Worm (Caenorhabditis elegans): Measurements from ENCODE around the gene T27A8.3.
"Not testable (repeated sequence)": the region's sequence is repeated elsewhere in the genome, so short reads cannot be mapped to it uniquely, and the experiment has no call there.

Gene T27A8.3

DNA sequence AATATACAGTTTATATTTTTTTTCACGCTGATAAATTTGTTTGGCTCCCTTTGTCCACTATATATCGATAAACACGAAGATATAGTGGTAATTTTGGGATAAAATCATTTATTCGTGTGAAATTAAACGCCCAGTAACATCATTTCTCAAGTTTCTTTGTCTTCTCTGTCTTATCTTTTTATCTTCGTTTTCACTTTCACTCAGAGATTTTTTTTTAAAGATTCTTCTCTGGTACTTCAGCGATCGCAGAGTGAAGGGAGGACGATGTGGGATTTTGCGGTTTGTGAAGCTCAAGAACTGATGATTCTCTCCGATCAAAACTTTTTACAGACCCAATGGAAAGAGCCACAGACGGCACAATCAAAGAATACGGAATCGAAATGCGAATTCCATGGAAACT is at the start of gene T27A8.3:
Gene T27A8.3, plus strand, starts transcription at position 301 of the 400 bp plus-strand sequence.
- not testable (repeated sequence) for TF ChIP-seq unc-62 (GFP tag; optimal IDR thresholded peaks at IDR 0.05)

DNA sequence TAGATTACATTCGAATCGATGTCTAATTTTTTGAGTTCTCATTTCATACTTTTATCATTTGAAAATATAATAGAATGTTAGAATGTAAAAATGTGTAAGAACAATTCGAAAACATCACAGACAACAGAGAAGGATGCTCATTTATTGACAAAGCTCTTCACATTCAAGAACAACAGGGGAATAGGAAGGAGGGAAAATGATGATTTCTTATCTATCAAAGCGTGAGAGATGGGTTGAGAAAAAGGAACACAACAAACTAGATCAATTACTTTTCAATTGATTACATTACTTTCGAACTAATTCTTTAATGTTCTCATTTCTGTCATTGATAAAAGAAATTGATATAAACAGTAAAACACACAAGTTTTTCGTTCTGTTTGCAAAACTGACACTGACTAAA is 45.7 kb upstream of the T27A8.3 start, which contains the start of the genes VB0395L.1 and nhx-1:
Gene VB0395L.1, minus strand, starts transcription at position 186 of the 400 bp plus-strand sequence.
Gene nhx-1, plus strand, starts transcription at position 326 of the 400 bp plus-strand sequence.
- no peak for TF ChIP-seq unc-62 (GFP tag; optimal IDR thresholded peaks at IDR 0.05)

DNA sequence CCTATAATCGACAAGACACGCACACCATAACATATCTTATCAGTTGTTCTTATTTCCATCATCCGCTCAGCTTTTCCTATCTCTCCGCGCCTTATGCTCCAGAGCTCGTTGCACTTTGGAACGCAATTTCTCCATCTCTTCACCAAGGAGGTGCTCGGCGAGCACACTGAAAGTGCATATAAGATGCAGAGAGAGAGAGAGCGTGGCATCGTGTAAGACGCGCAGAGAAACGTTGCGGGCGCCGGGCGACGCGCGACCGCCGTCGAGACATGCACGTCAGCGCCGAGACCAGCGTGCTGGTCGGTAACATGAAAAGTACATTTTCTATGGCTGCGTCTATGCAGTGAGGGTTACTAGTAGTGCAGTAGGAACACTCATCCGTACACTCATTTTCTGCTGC is 37.9 kb upstream of the T27A8.3 start:
- TF ChIP-seq unc-62 (GFP tag; optimal IDR thresholded peaks at IDR 0.05) = no peak

DNA sequence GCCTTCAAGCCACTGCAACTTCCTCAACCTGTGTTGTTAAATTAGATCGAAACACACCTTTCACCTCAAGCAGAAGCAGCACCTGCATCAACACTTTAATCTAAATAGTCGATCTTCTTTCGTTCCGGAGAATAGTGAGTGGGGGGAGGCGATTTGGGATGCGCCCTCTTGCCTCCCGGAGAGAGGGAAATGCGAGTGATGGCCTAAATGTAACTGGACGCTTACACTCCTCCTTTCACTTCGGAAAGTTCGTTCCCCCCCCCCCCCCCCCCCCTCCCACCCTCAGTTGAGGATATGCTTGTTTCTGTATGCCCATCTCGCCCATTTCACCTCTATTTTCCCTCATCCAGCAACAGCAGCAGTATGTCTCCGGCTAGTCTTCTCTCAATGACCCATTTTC is 33.5 kb upstream of the T27A8.3 start:
- no peak for TF ChIP-seq unc-62 (GFP tag; optimal IDR thresholded peaks at IDR 0.05)

DNA sequence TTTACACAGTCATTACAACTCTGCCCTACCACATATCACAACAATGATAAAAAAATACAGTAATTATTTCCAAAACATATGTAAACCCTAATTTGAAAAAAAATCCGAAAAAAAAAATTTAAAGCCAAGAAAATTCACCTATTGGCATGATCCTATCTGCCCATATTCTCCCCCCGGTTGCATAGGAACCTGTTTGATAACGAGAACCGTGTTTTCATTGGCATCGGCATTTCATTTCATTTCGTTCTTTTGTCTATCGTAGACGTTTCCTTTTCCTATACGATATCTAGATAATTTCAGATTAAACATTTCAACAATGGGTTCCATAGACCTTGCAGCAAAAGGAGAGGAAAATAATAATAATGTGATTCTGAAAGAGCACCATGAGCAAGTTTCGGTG is 32.0 kb upstream of the T27A8.3 start, which contains the start of gene mboa-1:
Gene mboa-1, plus strand, starts transcription at position 301 of the 400 bp plus-strand sequence.
- TF ChIP-seq unc-62 (GFP tag; optimal IDR thresholded peaks at IDR 0.05) = no peak

DNA sequence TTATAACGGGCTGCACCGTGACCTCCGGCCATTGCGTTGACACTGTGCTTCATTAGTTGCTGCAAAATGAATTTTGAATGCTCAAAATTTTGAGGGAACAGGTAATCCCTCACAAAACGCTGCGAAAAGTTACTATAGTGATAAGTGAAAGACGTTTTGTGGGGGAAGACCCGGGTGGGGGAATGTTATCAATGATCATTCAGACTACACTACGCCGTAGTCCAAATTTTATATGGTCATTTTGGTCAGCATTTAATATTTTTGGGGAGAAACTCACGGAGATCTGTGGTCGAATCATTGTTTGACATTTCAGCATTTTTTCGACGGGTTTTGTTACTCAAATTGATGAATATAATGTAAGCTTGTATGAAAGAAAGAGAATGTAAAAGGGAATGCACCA is 23.3 kb upstream of the T27A8.3 start:
- TF ChIP-seq unc-62 (GFP tag; optimal IDR thresholded peaks at IDR 0.05) = no peak

DNA sequence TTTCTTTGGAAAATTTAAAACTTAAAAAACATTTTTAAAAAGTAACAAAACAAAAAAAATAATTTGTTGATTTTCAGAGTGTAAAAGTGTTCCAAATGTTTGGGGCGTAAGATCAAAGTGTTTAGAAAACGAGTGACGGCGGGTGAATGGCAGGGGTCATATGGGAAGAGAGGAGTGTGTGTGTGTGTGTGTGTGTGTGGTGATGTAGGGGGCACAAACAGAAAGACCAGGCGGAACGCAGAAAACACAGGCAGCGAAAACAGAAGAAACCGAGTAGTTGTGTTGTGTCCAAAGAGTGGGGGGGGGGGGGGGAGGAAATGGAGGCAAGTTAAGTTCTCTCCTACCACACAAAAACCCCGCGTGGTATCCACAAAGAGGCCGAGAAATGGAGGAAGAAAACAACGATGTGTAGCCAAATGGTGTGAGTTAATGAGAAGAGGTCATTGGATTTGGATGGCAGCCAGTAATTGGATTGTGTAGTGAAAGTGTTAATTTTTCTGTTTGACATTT is 22.2 kb upstream of the T27A8.3 start, which contains the start of gene B0395.3:
Gene B0395.3, minus strand, starts transcription at position 51 of the 510 bp plus-strand sequence.
- no peak for TF ChIP-seq unc-62 (GFP tag; optimal IDR thresholded peaks at IDR 0.05)

DNA sequence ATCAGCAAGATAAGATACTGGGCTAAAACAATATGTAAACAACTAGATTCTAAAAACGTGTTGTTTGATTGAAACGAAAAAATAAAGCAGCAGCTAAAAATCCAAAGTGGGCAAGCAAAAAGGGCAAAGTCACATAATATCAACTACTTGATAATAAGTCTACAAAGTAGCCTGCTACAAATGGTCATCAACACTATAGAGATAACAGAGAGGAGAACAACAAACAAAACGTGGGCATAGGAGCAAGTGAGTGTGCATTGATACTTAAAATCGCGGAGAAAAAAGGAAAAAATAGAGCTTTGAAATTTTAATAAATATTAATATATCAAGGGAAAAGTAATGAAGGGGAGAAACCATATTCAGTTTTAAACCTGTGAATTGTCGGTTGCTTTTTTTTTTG is 20.7 kb upstream of the T27A8.3 start:
- TF ChIP-seq unc-62 (GFP tag; optimal IDR thresholded peaks at IDR 0.05) = no peak

DNA sequence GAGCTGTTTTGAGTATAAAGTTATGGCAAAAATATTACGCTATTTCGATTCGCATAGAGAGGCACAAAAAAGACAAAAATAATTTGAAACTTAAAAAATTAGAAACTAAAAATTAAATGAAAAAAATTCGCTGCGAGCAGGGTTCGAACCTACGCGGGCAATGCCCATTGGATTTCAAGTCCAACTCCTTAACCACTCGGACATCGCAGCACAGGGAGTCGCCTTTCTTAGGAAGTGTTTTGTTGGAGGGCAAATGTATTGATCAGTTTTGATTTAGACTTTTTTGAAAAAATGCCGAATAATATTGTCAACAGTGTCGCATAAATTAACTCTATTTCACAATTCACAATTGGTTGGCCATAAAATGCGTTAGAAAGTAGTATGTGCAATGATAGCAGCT is 20.0 kb upstream of the T27A8.3 start:
- no peak for TF ChIP-seq unc-62 (GFP tag; optimal IDR thresholded peaks at IDR 0.05)

DNA sequence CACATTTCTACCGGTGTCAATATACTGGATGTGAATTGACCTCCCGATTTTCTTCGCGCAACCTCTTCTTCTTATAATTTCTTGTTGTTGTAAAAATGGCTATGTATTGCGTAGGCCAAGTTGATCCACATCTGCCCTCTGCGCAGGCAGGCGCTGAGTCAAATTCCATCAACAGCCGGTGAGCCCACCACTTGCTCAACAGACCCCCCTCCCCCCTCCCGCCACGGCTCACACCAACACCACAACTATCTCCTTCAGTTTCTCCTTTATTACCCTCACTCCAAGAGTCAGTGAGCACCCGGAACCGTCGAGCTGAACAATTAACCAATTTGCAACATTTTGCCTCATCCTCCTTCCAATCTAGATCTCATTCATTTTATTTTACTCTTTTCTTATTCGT is 18.2 kb upstream of the T27A8.3 start:
- no peak for TF ChIP-seq unc-62 (GFP tag; optimal IDR thresholded peaks at IDR 0.05)

DNA sequence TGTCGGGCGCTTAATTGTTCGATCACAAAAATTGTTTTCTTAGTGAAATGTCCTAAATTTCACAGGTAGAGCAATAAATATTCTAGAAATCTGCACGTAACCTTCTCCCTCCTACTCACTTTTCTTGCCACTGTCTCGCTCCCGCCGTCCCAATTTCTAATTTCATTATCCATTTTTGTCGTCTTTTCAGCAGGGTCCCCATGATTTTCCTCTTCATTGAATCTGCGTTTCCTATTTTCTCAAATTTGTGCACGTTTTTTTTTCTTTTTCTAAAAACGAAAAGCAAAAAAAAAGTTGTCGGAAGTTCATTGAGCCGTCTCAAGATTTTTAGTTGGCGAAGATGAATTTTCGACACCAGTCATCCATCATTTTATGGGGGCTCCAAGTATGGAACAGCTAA is 16.1 kb upstream of the T27A8.3 start:
- TF ChIP-seq unc-62 (GFP tag; optimal IDR thresholded peaks at IDR 0.05) = no peak

DNA sequence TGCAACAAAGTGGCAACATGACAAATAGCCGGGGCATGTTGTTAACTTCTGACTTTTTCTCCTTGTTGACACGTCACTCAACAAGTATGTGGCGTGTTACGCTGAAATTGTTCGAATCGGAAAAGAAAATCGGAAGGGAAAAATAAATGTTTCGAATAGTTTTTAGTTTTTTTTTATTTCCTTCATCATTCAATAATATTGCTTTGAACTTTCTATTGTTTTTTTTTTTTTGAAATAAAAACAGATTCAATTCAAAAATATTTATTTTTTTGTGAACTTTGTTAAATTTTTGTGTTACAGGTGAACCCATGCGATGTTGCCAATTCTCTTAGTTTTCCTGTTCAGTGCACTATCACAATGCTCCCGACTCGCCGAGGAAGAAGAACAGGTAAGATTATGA is 12.9 kb upstream of the T27A8.3 start, which contains the start of gene cpd-2:
Gene cpd-2, plus strand, starts transcription at position 301 of the 400 bp plus-strand sequence.
- no peak for TF ChIP-seq unc-62 (GFP tag; optimal IDR thresholded peaks at IDR 0.05)

DNA sequence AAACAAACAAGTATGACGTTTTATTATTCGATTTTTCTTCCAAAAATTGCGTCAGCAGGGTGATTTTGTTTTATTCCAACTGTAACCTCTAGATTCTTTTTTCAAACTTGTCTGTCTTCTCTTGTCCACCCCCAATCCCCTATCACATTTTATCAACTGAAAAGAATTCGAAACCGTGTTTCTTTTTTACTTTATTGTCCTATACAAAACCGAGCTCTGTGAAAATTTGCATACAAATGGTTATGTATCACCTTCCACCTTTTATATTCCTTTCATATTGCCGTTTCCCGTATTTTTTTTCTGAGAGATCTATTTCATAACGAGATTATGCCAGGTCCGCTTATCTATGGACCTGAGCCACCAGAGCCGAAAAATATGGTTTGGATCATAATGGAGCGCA is 7.2 kb upstream of the T27A8.3 start, which contains the start of gene T27A8.7:
Gene T27A8.7, plus strand, starts transcription at position 301 of the 400 bp plus-strand sequence.
- TF ChIP-seq unc-62 (GFP tag; optimal IDR thresholded peaks at IDR 0.05) = no peak

DNA sequence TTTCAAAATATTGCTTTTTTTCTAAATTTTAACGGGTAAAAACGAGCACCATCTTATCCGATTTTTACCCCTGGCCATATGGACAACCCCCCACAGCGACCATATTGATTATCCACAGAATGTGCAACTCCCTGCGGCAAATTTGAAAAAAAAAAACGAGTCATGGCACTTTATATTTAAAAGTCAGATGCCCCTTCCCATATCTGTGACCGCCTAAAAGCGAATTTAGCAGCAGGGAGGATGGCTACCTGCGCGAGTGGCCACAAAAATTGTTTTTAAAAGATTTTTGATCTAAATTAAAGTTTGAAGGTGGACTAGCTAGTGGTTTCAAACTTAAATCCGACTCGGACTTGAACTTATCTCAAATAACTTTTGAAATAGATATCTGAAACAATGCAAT is 6.1 kb upstream of the T27A8.3 start:
- peak; percentile 45 for TF ChIP-seq unc-62 (GFP tag; optimal IDR thresholded peaks at IDR 0.05)

DNA sequence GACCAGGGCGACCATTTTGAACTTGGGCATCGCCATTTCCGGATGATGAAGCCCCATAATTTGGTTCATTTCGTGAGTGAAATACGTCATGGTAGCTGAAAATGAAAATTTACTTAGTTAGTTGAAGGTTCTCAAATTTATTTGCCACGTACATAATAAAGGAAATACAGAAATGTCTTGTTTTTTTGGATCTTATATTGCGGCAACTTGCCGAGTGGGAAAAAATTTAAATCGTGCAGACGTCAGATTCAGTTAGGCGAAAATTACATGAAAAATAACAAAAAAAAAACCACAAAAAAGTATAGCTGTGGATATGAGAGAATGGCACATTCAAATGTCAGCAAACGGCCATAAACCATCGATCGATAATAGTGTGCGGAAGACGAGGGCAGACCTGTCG is 3.6 kb upstream of the T27A8.3 start, which contains the start of gene T27A8.2:
Gene T27A8.2, minus strand, starts transcription at position 101 of the 400 bp plus-strand sequence.
- no peak for TF ChIP-seq unc-62 (GFP tag; optimal IDR thresholded peaks at IDR 0.05)

DNA sequence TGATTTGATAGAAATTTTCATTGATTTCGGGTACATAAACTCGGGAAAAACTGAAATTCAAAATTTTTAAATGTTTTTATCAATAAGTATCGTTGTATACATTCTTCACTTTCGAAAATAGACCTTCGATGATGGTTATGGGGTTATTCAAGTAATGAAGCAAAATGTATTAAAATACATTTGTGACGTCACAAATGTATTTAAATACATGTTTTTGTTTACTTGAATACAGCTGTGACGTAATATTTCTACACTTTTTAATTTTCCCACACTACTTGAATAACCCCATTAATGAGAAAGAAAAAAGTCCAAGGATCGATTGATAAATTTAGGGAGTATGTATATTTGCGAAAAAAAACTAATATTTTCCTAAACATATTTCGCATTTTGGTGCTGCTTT is 5.5 kb downstream of the T27A8.3 start:
- no peak for TF ChIP-seq unc-62 (GFP tag; optimal IDR thresholded peaks at IDR 0.05)

DNA sequence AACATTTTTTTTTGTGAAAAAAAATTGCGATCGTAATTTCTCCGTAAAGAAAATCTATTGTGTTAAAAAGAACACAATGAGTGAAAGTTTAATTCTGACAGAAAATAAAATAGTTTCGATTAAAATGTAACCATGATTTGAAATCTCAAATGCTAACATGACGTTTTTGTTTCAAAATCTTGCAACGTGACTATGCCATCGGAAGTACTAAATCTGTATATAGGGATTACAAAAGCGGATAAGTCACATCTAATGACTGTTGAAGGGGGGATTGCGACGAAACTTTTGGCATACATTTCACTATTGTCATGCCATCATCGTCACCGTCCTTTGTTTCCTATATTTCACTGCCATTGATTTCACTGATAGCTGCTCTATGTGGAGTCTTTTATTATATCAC is 10.1 kb downstream of the T27A8.3 start, which contains the start of gene col-187:
Gene col-187, plus strand, starts transcription at position 301 of the 400 bp plus-strand sequence.
- TF ChIP-seq unc-62 (GFP tag; optimal IDR thresholded peaks at IDR 0.05) = no peak

DNA sequence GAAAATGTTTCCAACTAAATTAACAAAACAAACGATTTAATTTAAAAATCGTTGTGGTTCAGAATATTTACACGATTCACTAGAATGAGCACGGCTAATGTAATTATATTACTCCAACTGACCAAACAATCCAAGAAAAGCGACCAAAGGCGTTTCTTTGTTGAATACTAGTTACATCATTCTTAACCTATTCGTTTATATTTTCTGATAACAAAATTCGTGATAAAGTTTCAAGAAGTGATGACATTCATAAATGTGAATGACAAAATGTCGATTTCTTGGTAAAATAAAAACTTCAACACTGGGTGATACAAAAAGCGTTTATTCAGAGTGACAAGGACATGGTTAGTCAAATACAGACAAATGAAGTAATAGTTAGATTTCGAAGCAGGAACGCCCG is 14.0 kb downstream of the T27A8.3 start, which contains the start of gene C30F2.4:
Gene C30F2.4, minus strand, starts transcription at position 101 of the 400 bp plus-strand sequence.
- no peak for TF ChIP-seq unc-62 (GFP tag; optimal IDR thresholded peaks at IDR 0.05)

Measured in whole organism, dauer.